Worm (Caenorhabditis elegans): ENCODE results near the gene sqrd-1.

DNA sequence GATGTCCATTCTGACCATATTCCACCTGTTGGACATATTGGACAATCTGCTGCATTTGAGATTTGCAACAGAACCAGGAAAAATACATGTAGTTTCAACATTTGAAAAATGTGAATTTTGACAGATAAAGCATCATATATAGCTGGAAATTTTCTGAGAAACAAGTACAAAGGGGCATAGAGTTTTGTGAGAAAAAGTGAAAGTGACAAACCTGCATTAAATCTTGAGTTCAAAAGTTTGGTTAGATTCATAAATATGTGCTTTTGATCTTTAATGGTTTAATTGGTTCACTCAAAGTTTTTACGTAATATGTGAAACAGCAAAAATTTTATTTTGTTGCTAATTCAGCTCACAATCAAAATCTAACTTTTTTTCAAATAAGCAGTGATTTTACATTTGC, 8.4 kb downstream of the sqrd-1 start, which contains the start of gene F02H6.7:
- TF ChIP-seq nhr-11 (tag; optimal IDR thresholded peaks at IDR 0.05) (no peak), nhr-25 (tag; optimal IDR thresholded peaks at IDR 0.05) (no peak), alr-1 (tag; optimal IDR thresholded peaks at IDR 0.05) (no peak), elt-3 (tag; optimal IDR thresholded peaks at IDR 0.05) (no peak), dmd-4 (tag; optimal IDR thresholded peaks at IDR 0.05) (no peak), fos-1 (tag; optimal IDR thresholded peaks at IDR 0.05) (no peak), nhr-12 (tag; optimal IDR thresholded peaks at IDR 0.05) (no peak), unc-62 (GFP tag; optimal IDR thresholded peaks at IDR 0.05) (no peak), aly-2 (tag; optimal IDR thresholded peaks at IDR 0.05) (no peak), egl-27 (tag; optimal IDR thresholded peaks at IDR 0.05) (no peak), lin-39 (tag; optimal IDR thresholded peaks at IDR 0.05) (no peak), unc-39 (tag; optimal IDR thresholded peaks at IDR 0.05) (no peak), crh-2 (tag; optimal IDR thresholded peaks at IDR 0.05) (no peak)
